Fruit fly (Drosophila melanogaster) whole organism, larva: ENCODE data around the gene GXIVsPLA2.

Experiments used
- noc ChIP-seq: fragments of 200-800 bp; sonication (Bioruptor generic); optimal IDR thresholded peaks from 3 replicates; lab custom pipeline; 2019; ENCODE audit warnings: missing biosample characterization, mild to moderate bottlenecking, missing genetic modification characterization, moderate library complexity

Gene GXIVsPLA2

dm6 chr3L:15974166-15974565 is 19.3 kb downstream of the GXIVsPLA2 start:
- no peak for TF ChIP-seq noc (tag; lab: Kevin White, UChicago)

- TF ChIP-seq noc (tag; lab: Kevin White, UChicago): no peak
These were observed 20.2 kb downstream of the GXIVsPLA2 start, which contains the start of gene CG17026 for dm6 chr3L:15975068-15975467. Gene CG17026 (plus strand): TSS chr3L:15975368.

- no peak for TF ChIP-seq noc (tag; lab: Kevin White, UChicago)
These were observed 21.9 kb downstream of the GXIVsPLA2 start, which contains the start of gene CG17029 for dm6 chr3L:15976758-15977157. Gene CG17029 (plus strand): TSS chr3L:15976870.

- TF ChIP-seq noc (tag; lab: Kevin White, UChicago): peak; percentile 20
These were observed 22.7 kb downstream of the GXIVsPLA2 start for dm6 chr3L:15977565-15977964.

- no peak for TF ChIP-seq noc (tag; lab: Kevin White, UChicago)
These were observed 23.3 kb downstream of the GXIVsPLA2 start, which contains the start of gene CG17028 for dm6 chr3L:15978224-15978623. Gene CG17028 (plus strand): TSS chr3L:15978524.

dm6 chr3L:15979240-15979639 is 24.3 kb downstream of the GXIVsPLA2 start:
- no peak for TF ChIP-seq noc (tag; lab: Kevin White, UChicago)

dm6 chr3L:15979912-15980311 is 25.0 kb downstream of the GXIVsPLA2 start, which contains the start of gene CG17027:
Gene CG17027 (plus strand): TSS chr3L:15980100.
- TF ChIP-seq noc (tag; lab: Kevin White, UChicago): peak; percentile 39

- no peak for TF ChIP-seq noc (tag; lab: Kevin White, UChicago)
These were observed 26.5 kb downstream of the GXIVsPLA2 start for dm6 chr3L:15981403-15981802.

- TF ChIP-seq noc (tag; lab: Kevin White, UChicago): no peak
These were observed 27.3 kb downstream of the GXIVsPLA2 start for dm6 chr3L:15982148-15982547.

- TF ChIP-seq noc (tag; lab: Kevin White, UChicago): peak; percentile 98
These were observed 28.0 kb downstream of the GXIVsPLA2 start, which contains the start of the genes brm and Arl1 for dm6 chr3L:15982783-15983432. Gene brm (minus strand): TSS chr3L:15982869. Gene Arl1 (plus strand): TSS chr3L:15983135.

- TF ChIP-seq noc (tag; lab: Kevin White, UChicago): no peak
These were observed 32.7 kb downstream of the GXIVsPLA2 start, which contains the start of gene PolD1 for dm6 chr3L:15987635-15988034. Gene PolD1 (minus strand): TSS chr3L:15987815.

- TF ChIP-seq noc (tag; lab: Kevin White, UChicago): no peak
These were observed 33.2 kb downstream of the GXIVsPLA2 start, which contains the start of gene Hip14 for dm6 chr3L:15988039-15988546. Gene Hip14 (plus strand): TSS chr3L:15988236.

- no peak for TF ChIP-seq noc (tag; lab: Kevin White, UChicago)
These were observed 41.1 kb downstream of the GXIVsPLA2 start for dm6 chr3L:15996019-15996418.

- no peak for TF ChIP-seq noc (tag; lab: Kevin White, UChicago)
These were observed 43.3 kb downstream of the GXIVsPLA2 start for dm6 chr3L:15998217-15998616.

- peak; percentile 52 for TF ChIP-seq noc (tag; lab: Kevin White, UChicago)
These were observed 44.6 kb downstream of the GXIVsPLA2 start for dm6 chr3L:15999358-16000005.

- TF ChIP-seq noc (tag; lab: Kevin White, UChicago): peak; percentile 98
These were observed 46.3 kb downstream of the GXIVsPLA2 start for dm6 chr3L:16001164-16001679.
